Fruit fly (Drosophila melanogaster) whole organism, prepupa: ENCODE measurements around the gene bigmax.
A peak's percentile ranks its signal among the peaks of the same experiment; 100 is the strongest.

Source experiments
- CG10631 ChIP-seq: fragments of 200-800 bp; sonication (Bioruptor generic); optimal IDR thresholded peaks from 2 replicates; lab custom pipeline; 2016; ENCODE audit warnings: missing biosample characterization, missing genetic modification characterization
- CG10669 ChIP-seq: fragments of 200-800 bp; sonication (Bioruptor generic); optimal IDR thresholded peaks from 3 replicates; lab custom pipeline; 2018; ENCODE audit warnings: missing biosample characterization, mild to moderate bottlenecking, missing genetic modification characterization, moderate library complexity
- CG11294 ChIP-seq: fragments of 200-800 bp; sonication (Bioruptor generic); IDR thresholded peaks from 2 replicates; pipeline ENCODE4 v1.3.6; 2022; ENCODE audit warnings: missing biosample characterization, missing genetic modification characterization
- CG15336 ChIP-seq: fragments of 200-800 bp; sonication (Bioruptor generic); IDR thresholded peaks from 2 replicates; pipeline ENCODE4 v1.3.6; 2022; ENCODE audit warnings: missing biosample characterization, missing genetic modification characterization
- CG1621 ChIP-seq: fragments of 200-800 bp; sonication (Bioruptor generic); optimal IDR thresholded peaks from 3 replicates; lab custom pipeline; 2018; ENCODE audit warnings: missing biosample characterization, mild to moderate bottlenecking, missing genetic modification characterization
- CG16779 ChIP-seq: fragments of 200-800 bp; sonication (Bioruptor generic); optimal IDR thresholded peaks from 3 replicates; lab custom pipeline; 2017; ENCODE audit warnings: missing biosample characterization, mild to moderate bottlenecking, missing genetic modification characterization
- CG3032 ChIP-seq: fragments of 200-800 bp; optimal IDR thresholded peaks from 2 replicates; lab custom pipeline; 2019; ENCODE audit warnings: missing biosample characterization, mild to moderate bottlenecking, missing genetic modification characterization, moderate library complexity
- CG32006 ChIP-seq: fragments of 200-800 bp; sonication (Bioruptor generic); optimal IDR thresholded peaks from 3 replicates; lab custom pipeline; 2017; ENCODE audit warnings: missing biosample characterization, mild to moderate bottlenecking, missing genetic modification characterization
- CG3919 ChIP-seq: fragments of 200-800 bp; sonication (Bioruptor generic); optimal IDR thresholded peaks from 3 replicates; lab custom pipeline; 2016; ENCODE audit warnings: missing biosample characterization, missing genetic modification characterization
- CG6276 ChIP-seq: fragments of 200-800 bp; sonication (Bioruptor generic); optimal IDR thresholded peaks from 2 replicates; lab custom pipeline; 2017; ENCODE audit warnings: missing biosample characterization, mild to moderate bottlenecking, missing genetic modification characterization
- CG6808 ChIP-seq: fragments of 200-800 bp; sonication (Bioruptor generic); optimal IDR thresholded peaks from 3 replicates; lab custom pipeline; 2017; ENCODE audit warnings: missing biosample characterization, missing genetic modification characterization, mild to moderate bottlenecking, moderate library complexity, missing genetic modification reagents
- CG7368 ChIP-seq: fragments of 200-800 bp; sonication (Bioruptor generic); optimal IDR thresholded peaks from 3 replicates; lab custom pipeline; 2016; ENCODE audit warnings: missing biosample characterization, missing genetic modification characterization
- CG8119 ChIP-seq: fragments of 200-800 bp; sonication (Bioruptor generic); IDR thresholded peaks from 3 replicates; pipeline ENCODE4 v1.3.6; 2022; ENCODE audit warnings: missing biosample characterization, missing genetic modification characterization
- CG8319 ChIP-seq: fragments of 200-800 bp; sonication (Bioruptor generic); optimal IDR thresholded peaks from 3 replicates; lab custom pipeline; 2016; ENCODE audit warnings: missing biosample characterization, missing genetic modification characterization
- CG9139 ChIP-seq: fragments of 200-800 bp; sonication (Bioruptor generic); optimal IDR thresholded peaks from 3 replicates; lab custom pipeline; 2017; ENCODE audit warnings: missing biosample characterization, mild to moderate bottlenecking, missing genetic modification characterization
- Eip75B ChIP-seq: fragments of 200-800 bp; sonication (Bioruptor generic); optimal IDR thresholded peaks from 3 replicates; lab custom pipeline; 2016; ENCODE audit warnings: missing biosample characterization, missing genetic modification characterization
- Eip78C ChIP-seq: fragments of 200-800 bp; sonication (Bioruptor generic); peaks from one replicate; lab custom pipeline; 2016; ENCODE audit warnings: missing biosample characterization, missing genetic modification characterization
- Eip93F ChIP-seq: fragments of 200-800 bp; sonication (Bioruptor generic); optimal IDR thresholded peaks from 2 replicates; lab custom pipeline; 2016; ENCODE audit warnings: missing biosample characterization, mild to moderate bottlenecking, missing genetic modification characterization
- Gug ChIP-seq: fragments of 200-800 bp; sonication (Bioruptor generic); IDR thresholded peaks from 2 replicates; pipeline ENCODE4 v1.3.6; 2022; ENCODE audit warnings: missing biosample characterization, missing genetic modification characterization
- Hr38 ChIP-seq: sonication (Bioruptor generic); optimal IDR thresholded peaks from 2 replicates; lab custom pipeline; 2016; ENCODE audit warnings: missing biosample characterization, missing genetic modification characterization
- Hr39 ChIP-seq: fragments of 200-800 bp; sonication (Bioruptor generic); optimal IDR thresholded peaks from 2 replicates; lab custom pipeline; 2016; ENCODE audit warnings: missing biosample characterization, missing genetic modification characterization
- Lpt ChIP-seq: fragments of 200-800 bp; sonication (Bioruptor generic); optimal IDR thresholded peaks from 3 replicates; lab custom pipeline; 2016; ENCODE audit warnings: missing biosample characterization, missing genetic modification characterization
- Met ChIP-seq: fragments of 200-800 bp; sonication (Bioruptor generic); optimal IDR thresholded peaks from 3 replicates; lab custom pipeline; 2016; ENCODE audit warnings: missing biosample characterization, missing genetic modification characterization
- OdsH ChIP-seq: fragments of 200-800 bp; sonication (Bioruptor generic); optimal IDR thresholded peaks from 3 replicates; lab custom pipeline; 2016; ENCODE audit warnings: missing biosample characterization, missing genetic modification characterization
- Smox ChIP-seq: fragments of 200-800 bp; sonication (Bioruptor generic); optimal IDR thresholded peaks from 3 replicates; lab custom pipeline; 2016; ENCODE audit warnings: missing biosample characterization, missing genetic modification characterization
- Sox102F ChIP-seq: fragments of 200-800 bp; sonication (Bioruptor generic); optimal IDR thresholded peaks from 2 replicates; lab custom pipeline; 2016; ENCODE audit warnings: missing biosample characterization, mild to moderate bottlenecking, missing genetic modification characterization
- Sox15 ChIP-seq: fragments of 200-800 bp; sonication (Bioruptor generic); optimal IDR thresholded peaks from 3 replicates; lab custom pipeline; 2016; ENCODE audit warnings: missing biosample characterization, missing genetic modification characterization
- achi ChIP-seq: fragments of 200-800 bp; sonication (Bioruptor generic); optimal IDR thresholded peaks from 3 replicates; lab custom pipeline; 2016; ENCODE audit warnings: missing biosample characterization, missing genetic modification characterization
- acj6 ChIP-seq: fragments of 200-800 bp; sonication (Bioruptor generic); optimal IDR thresholded peaks from 3 replicates; lab custom pipeline; 2016; ENCODE audit warnings: missing biosample characterization, missing genetic modification characterization
- cyc ChIP-seq: fragments of 200-800 bp; sonication (Bioruptor generic); optimal IDR thresholded peaks from 3 replicates; lab custom pipeline; 2016; ENCODE audit warnings: missing biosample characterization, missing genetic modification characterization
- eg ChIP-seq: fragments of 200-800 bp; sonication (Bioruptor generic); IDR thresholded peaks from 3 replicates; pipeline ENCODE4 v1.3.6; 2022; ENCODE audit warnings: missing biosample characterization, missing genetic modification characterization
- fd59A ChIP-seq: fragments of 200-800 bp; sonication (Bioruptor generic); optimal IDR thresholded peaks from 2 replicates; lab custom pipeline; 2017; ENCODE audit warnings: missing biosample characterization, mild to moderate bottlenecking, missing genetic modification characterization, missing genetic modification reagents
- fd85E ChIP-seq: fragments of 200-800 bp; sonication (Bioruptor generic); optimal IDR thresholded peaks from 3 replicates; lab custom pipeline; 2016; ENCODE audit warnings: missing biosample characterization, missing genetic modification characterization
- fkh ChIP-seq: fragments of 200-800 bp; sonication (Bioruptor generic); optimal IDR thresholded peaks from 3 replicates; lab custom pipeline; 2017; ENCODE audit warnings: missing biosample characterization, mild to moderate bottlenecking, missing genetic modification characterization, moderate library complexity
- net ChIP-seq: fragments of 200-800 bp; sonication (Bioruptor generic); optimal IDR thresholded peaks from 3 replicates; lab custom pipeline; 2016; ENCODE audit warnings: missing biosample characterization, missing genetic modification characterization
- pdm3 ChIP-seq: fragments of 200-800 bp; sonication (Bioruptor generic); optimal IDR thresholded peaks from 3 replicates; lab custom pipeline; 2016; ENCODE audit warnings: missing biosample characterization, missing genetic modification characterization
- salr ChIP-seq, 2 experiments: fragments of 200-800 bp; sonication (Bioruptor generic); optimal IDR thresholded peaks; 3 replicates each; lab custom pipeline; 2016 to 2018; ENCODE audit warnings: missing biosample characterization in 2 of 2, missing genetic modification characterization in 2 of 2, mild to moderate bottlenecking in 1 of 2
- spab ChIP-seq: fragments of 200-800 bp; sonication (Bioruptor generic); optimal IDR thresholded peaks from 2 replicates; lab custom pipeline; 2017; ENCODE audit warnings: missing biosample characterization, mild to moderate bottlenecking, missing genetic modification characterization, missing genetic modification reagents
- ss ChIP-seq, 2 experiments: fragments of 200-800 bp; sonication (Bioruptor generic); optimal IDR thresholded peaks; 2 replicates in 1 of 2; 3 replicates in 1 of 2; lab custom pipeline; 2017 to 2018; ENCODE audit warnings: mild to moderate bottlenecking in 2 of 2, missing biosample characterization in 2 of 2, missing genetic modification characterization in 2 of 2, moderate library complexity in 1 of 2
- svp ChIP-seq: fragments of 200-800 bp; sonication (Bioruptor generic); peaks from one replicate; lab custom pipeline; 2016; ENCODE audit warnings: missing biosample characterization, missing genetic modification characterization
- topi ChIP-seq: fragments of 200-800 bp; sonication (Bioruptor generic); optimal IDR thresholded peaks from 3 replicates; lab custom pipeline; 2016; ENCODE audit warnings: missing biosample characterization, missing genetic modification characterization
- vri ChIP-seq: fragments of 200-800 bp; sonication (Bioruptor generic); optimal IDR thresholded peaks from 3 replicates; lab custom pipeline; 2016; ENCODE audit warnings: missing biosample characterization, mild to moderate bottlenecking, missing genetic modification characterization

bigmax gene

dm6 chr3R:27253136-27253920, 35.0 kb downstream of the bigmax start, which contains the start of gene pll (continued):
- TF ChIP-seq CG6808 (GFP tag; lab: Kevin White, UChicago) (no peak), cyc (GFP tag; lab: Kevin White, UChicago) (peak; percentile 82), Hr39 (GFP tag; lab: Kevin White, UChicago) (peak; percentile 81), CG8119 (peak; percentile 75), topi (GFP tag; lab: Kevin White, UChicago) (peak; percentile 73), Met (no peak), Eip93F (GFP tag; lab: Kevin White, UChicago) (peak; percentile 58), svp (GFP tag; lab: Kevin White, UChicago) (peak; percentile 94), vri (GFP tag; lab: Kevin White, UChicago) (no peak)

dm6 chr3R:27250907-27251306, 37.4 kb downstream of the bigmax start, which contains the start of the genes TTLL6B and TfIIA-L:
Gene TTLL6B (minus strand): TSS chr3R:27251007.
Gene TfIIA-L (plus strand): TSS chr3R:27251112.
- no peak for TF ChIP-seq Eip75B
- TF ChIP-seq Met = no peak
- no peak for TF ChIP-seq topi (GFP tag; lab: Kevin White, UChicago)
- no peak for TF ChIP-seq fd59A (GFP tag; lab: Kevin White, UChicago)
- TF ChIP-seq salr (GFP tag; optimal IDR thresholded peaks at IDR 0.05; lab: Kevin White, UChicago) = no peak
- no peak for TF ChIP-seq CG9139 (GFP tag; lab: Kevin White, UChicago)
- TF ChIP-seq Lpt (GFP tag; lab: Kevin White, UChicago) = no peak
- no peak for TF ChIP-seq CG1621 (tag; lab: Kevin White, UChicago)
- no peak for TF ChIP-seq net
- no peak for TF ChIP-seq fd85E

- TF ChIP-seq svp (GFP tag; lab: Kevin White, UChicago) = peak; percentile 17
- no peak for TF ChIP-seq topi (GFP tag; lab: Kevin White, UChicago)
- TF ChIP-seq, all 60 proteins: peak for 1
These were observed 40.4 kb downstream of the bigmax start, which contains the start of gene CG5984 for dm6 chr3R:27247892-27248291. Gene CG5984 (minus strand): TSS chr3R:27247992.

- TF ChIP-seq CG6808 (GFP tag; lab: Kevin White, UChicago) (peak; percentile 70), achi (GFP tag; lab: Kevin White, UChicago) (peak; percentile 68), pdm3 (GFP tag; lab: Kevin White, UChicago) (peak; percentile 40), Smox (no peak), CG3032 (peak; percentile 82), CG10631 (GFP tag; lab: Kevin White, UChicago) (peak; percentile 62), CG32006 (peak; percentile 75), CG3919 (GFP tag; lab: Kevin White, UChicago) (peak; percentile 54), acj6 (peak; percentile 54), CG9139 (GFP tag; lab: Kevin White, UChicago) (peak; percentile 49), OdsH (peak; percentile 54), Hr39 (GFP tag; lab: Kevin White, UChicago) (no peak), vri (GFP tag; lab: Kevin White, UChicago) (no peak), Gug (peak; percentile 49), fd85E (no peak), CG8119 (peak; percentile 87), fkh (GFP tag; lab: Kevin White, UChicago) (no peak), fd59A (GFP tag; lab: Kevin White, UChicago) (peak; percentile 45), Sox102F (no peak), CG8319 (no peak), svp (GFP tag; lab: Kevin White, UChicago) (peak; percentile 63), CG11294 (GFP tag; lab: Robert Waterston, UW) (peak; percentile 12; the same call in 1 of the 2 replicates), CG1621 (tag; lab: Kevin White, UChicago) (no peak), eg (GFP tag; lab: Robert Waterston, UW) (peak; percentile 73), ss (GFP tag; optimal IDR thresholded peaks at IDR 0.05; lab: Kevin White, UChicago) (peak; percentile 43 to 77), spab (GFP tag; lab: Kevin White, UChicago) (peak; percentile 56), Eip78C (GFP tag; lab: Kevin White, UChicago) (peak; percentile 89), CG15336 (GFP tag; lab: Robert Waterston, UW) (peak; percentile 87), CG6276 (GFP tag; lab: Kevin White, UChicago) (peak; percentile 31), salr (GFP tag; optimal IDR thresholded peaks at IDR 0.05; lab: Kevin White, UChicago) (peak in 1 of 2 experiments; percentile 75), CG16779 (tag; lab: Kevin White, UChicago) (peak; percentile 15), Eip93F (GFP tag; lab: Kevin White, UChicago) (no peak), CG7368 (peak; percentile 15), Sox15 (GFP tag; lab: Kevin White, UChicago) (no peak), CG10669 (GFP tag; lab: Kevin White, UChicago) (peak; percentile 48), Hr38 (no peak)
These were observed 42.1 kb downstream of the bigmax start for dm6 chr3R:27246264-27246663.
